Worm (Caenorhabditis elegans): Measurements from ENCODE around the gene ugt-14.

The ugt-14 gene

ce11 chrV:4944219-4944618, 38.2 kb downstream of the ugt-14 start, which contains the start of gene str-211:
Gene str-211 (minus strand): TSS chrV:4944319.
- TF ChIP-seq lsy-2 (tag; optimal IDR thresholded peaks at IDR 0.05): no peak
- no peak for TF ChIP-seq sem-2 (GFP tag; optimal IDR thresholded peaks at IDR 0.05)
- TF ChIP-seq M03D4.4 (tag; optimal IDR thresholded peaks at IDR 0.05): no peak
- no peak for TF ChIP-seq unc-62 (GFP tag; optimal IDR thresholded peaks at IDR 0.05)
- TF ChIP-seq pha-4 (tag; optimal IDR thresholded peaks at IDR 0.05): no peak
- no peak for TF ChIP-seq flh-1 (GFP tag; optimal IDR thresholded peaks at IDR 0.05)
- no peak for TF ChIP-seq ham-2 (GFP tag; optimal IDR thresholded peaks at IDR 0.05)
- TF ChIP-seq bed-3 (GFP tag; optimal IDR thresholded peaks at IDR 0.05): no peak
- TF ChIP-seq ces-1 (GFP tag; optimal IDR thresholded peaks at IDR 0.05): no peak
- no peak for TF ChIP-seq tbx-8 (GFP tag; optimal IDR thresholded peaks at IDR 0.05)

ce11 chrV:4948635-4949034, 42.6 kb downstream of the ugt-14 start, which contains the start of gene str-209:
Gene str-209 (plus strand): TSS chrV:4948935.
- TF ChIP-seq elt-3 (tag; optimal IDR thresholded peaks at IDR 0.05) (no peak), nhr-2 (tag; optimal IDR thresholded peaks at IDR 0.05) (no peak), zip-8 (tag; optimal IDR thresholded peaks at IDR 0.05) (no peak), cnd-1 (tag; optimal IDR thresholded peaks at IDR 0.05) (no peak), unc-39 (tag; optimal IDR thresholded peaks at IDR 0.05) (no peak), lin-13 (tag; optimal IDR thresholded peaks at IDR 0.05) (no peak), ham-2 (GFP tag; optimal IDR thresholded peaks at IDR 0.05) (no peak), snpc-4 (tag; optimal IDR thresholded peaks at IDR 0.05) (no peak), pha-4 (tag; optimal IDR thresholded peaks at IDR 0.05) (no peak), drap-1 (GFP tag; optimal IDR thresholded peaks at IDR 0.05) (no peak), hlh-1 (tag; optimal IDR thresholded peaks at IDR 0.05) (no peak), blmp-1 (tag; optimal IDR thresholded peaks at IDR 0.05) (no peak), sem-2 (GFP tag; optimal IDR thresholded peaks at IDR 0.05) (no peak), mls-2 (tag; optimal IDR thresholded peaks at IDR 0.05) (no peak), ces-1 (GFP tag; optimal IDR thresholded peaks at IDR 0.05) (no peak), ceh-43 (GFP tag; optimal IDR thresholded peaks at IDR 0.05) (no peak)

ce11 chrV:4951434-4951833, 45.4 kb downstream of the ugt-14 start, which contains the start of gene str-207:
Gene str-207 (plus strand): TSS chrV:4951734.
- no peak for TF ChIP-seq drap-1 (GFP tag; optimal IDR thresholded peaks at IDR 0.05)
- no peak for TF ChIP-seq nhr-28 (tag; optimal IDR thresholded peaks at IDR 0.05)
- no peak for TF ChIP-seq lin-32 (GFP tag; optimal IDR thresholded peaks at IDR 0.05)
- TF ChIP-seq mab-5 (tag; optimal IDR thresholded peaks at IDR 0.05): no peak
- TF ChIP-seq ces-1 (GFP tag; optimal IDR thresholded peaks at IDR 0.05): no peak
- no peak for TF ChIP-seq lin-13 (tag; optimal IDR thresholded peaks at IDR 0.05)
- no peak for TF ChIP-seq M03D4.4 (tag; optimal IDR thresholded peaks at IDR 0.05)
- TF ChIP-seq elt-1 (tag; optimal IDR thresholded peaks at IDR 0.05; ENCODE audit: borderline replicate concordance, insufficient read depth): no peak
- TF ChIP-seq mls-2 (tag; optimal IDR thresholded peaks at IDR 0.05): no peak
- TF ChIP-seq flh-1 (GFP tag; optimal IDR thresholded peaks at IDR 0.05): no peak
- no peak for TF ChIP-seq tbx-8 (GFP tag; optimal IDR thresholded peaks at IDR 0.05)
- no peak for TF ChIP-seq zip-8 (tag; optimal IDR thresholded peaks at IDR 0.05)
- TF ChIP-seq bed-3 (GFP tag; optimal IDR thresholded peaks at IDR 0.05): no peak
- no peak for TF ChIP-seq ceh-43 (GFP tag; optimal IDR thresholded peaks at IDR 0.05)
- no peak for TF ChIP-seq unc-62 (GFP tag; optimal IDR thresholded peaks at IDR 0.05)

ce11 chrV:4956529-4956928, 50.5 kb downstream of the ugt-14 start, which contains the start of gene str-208:
Gene str-208 (plus strand): TSS chrV:4956829.
- no peak for TF ChIP-seq unc-62 (GFP tag; optimal IDR thresholded peaks at IDR 0.05)
- no peak for TF ChIP-seq sem-2 (GFP tag; optimal IDR thresholded peaks at IDR 0.05)
- TF ChIP-seq ham-2 (GFP tag; optimal IDR thresholded peaks at IDR 0.05): no peak
- no peak for TF ChIP-seq mls-2 (tag; optimal IDR thresholded peaks at IDR 0.05)
- TF ChIP-seq hlh-1 (tag; optimal IDR thresholded peaks at IDR 0.05): no peak
- no peak for TF ChIP-seq tbx-8 (GFP tag; optimal IDR thresholded peaks at IDR 0.05)
- TF ChIP-seq bed-3 (GFP tag; optimal IDR thresholded peaks at IDR 0.05): no peak
- no peak for TF ChIP-seq pha-4 (tag; optimal IDR thresholded peaks at IDR 0.05)
- TF ChIP-seq lin-13 (tag; optimal IDR thresholded peaks at IDR 0.05): no peak
- TF ChIP-seq ceh-39 (tag; optimal IDR thresholded peaks at IDR 0.05): no peak
- no peak for TF ChIP-seq unc-39 (tag; optimal IDR thresholded peaks at IDR 0.05)
- no peak for TF ChIP-seq cnd-1 (tag; optimal IDR thresholded peaks at IDR 0.05)
- TF ChIP-seq ces-1 (GFP tag; optimal IDR thresholded peaks at IDR 0.05): no peak
- TF ChIP-seq ceh-43 (GFP tag; optimal IDR thresholded peaks at IDR 0.05): no peak
- no peak for TF ChIP-seq ceh-83 (GFP tag; optimal IDR thresholded peaks at IDR 0.05)
- TF ChIP-seq ztf-11 (tag; optimal IDR thresholded peaks at IDR 0.05): no peak
- no peak for TF ChIP-seq nhr-237 (tag; optimal IDR thresholded peaks at IDR 0.05)
- no peak for TF ChIP-seq nhr-28 (tag; optimal IDR thresholded peaks at IDR 0.05)

ce11 chrV:4957619-4958018, 51.6 kb downstream of the ugt-14 start:
- TF ChIP-seq cnd-1 (tag; optimal IDR thresholded peaks at IDR 0.05) (no peak), elt-1 (tag; optimal IDR thresholded peaks at IDR 0.05; ENCODE audit: borderline replicate concordance, insufficient read depth) (no peak), elt-3 (tag; optimal IDR thresholded peaks at IDR 0.05) (no peak), ceh-83 (GFP tag; optimal IDR thresholded peaks at IDR 0.05) (no peak)
